Fruit fly (Drosophila melanogaster) Kc167 (cell line): ENCODE results near the gene CG8010.

ENCODE experiments used
- Myc ChIP-seq: fragments of >200 bp; optimal IDR thresholded peaks from 2 replicates; lab custom pipeline; 2017; ENCODE audit warnings: missing external identifiers
- Sin3A ChIP-seq: fragments of >200 bp; optimal IDR thresholded peaks from 2 replicates; lab custom pipeline; 2018; ENCODE audit warnings: missing external identifiers
- h ChIP-seq: fragments of >200 bp; optimal IDR thresholded peaks from 3 replicates; lab custom pipeline; 2018; ENCODE audit warnings: missing external identifiers
- insv ChIP-seq: fragments of >200 bp; optimal IDR thresholded peaks from 3 replicates; lab custom pipeline; 2018; ENCODE audit warnings: missing external identifiers
- psq ChIP-seq: fragments of >200 bp; optimal IDR thresholded peaks from 2 replicates; lab custom pipeline; 2017; ENCODE audit warnings: missing external identifiers
- ttk ChIP-seq: sonication (Bioruptor generic); optimal IDR thresholded peaks from 2 replicates; lab custom pipeline; 2017; ENCODE audit warnings: missing external identifiers

The CG8010 gene

dm6 chrX:19268484-19269068 is at the start of gene CG8010:
Gene CG8010, minus strand, starts transcription at chrX:19268896.
- no peak for TF ChIP-seq insv (lab: Kevin White, UChicago)
- TF ChIP-seq ttk (lab: Kevin White, UChicago), result no peak
- TF ChIP-seq h (lab: Kevin White, UChicago), result no peak
- TF ChIP-seq Sin3A (lab: Kevin White, UChicago), result no peak
- no peak for TF ChIP-seq psq
- TF ChIP-seq Myc (lab: Kevin White, UChicago), result no peak

- TF ChIP-seq insv (lab: Kevin White, UChicago) (no peak), ttk (lab: Kevin White, UChicago) (no peak), psq (no peak), Sin3A (lab: Kevin White, UChicago) (no peak), Myc (lab: Kevin White, UChicago) (no peak), h (lab: Kevin White, UChicago) (no peak)
These were observed 48.5 kb upstream of the CG8010 start for dm6 chrX:19317058-19317767.

dm6 chrX:19316583-19316982 is 47.9 kb upstream of the CG8010 start:
- TF ChIP-seq Sin3A (lab: Kevin White, UChicago), result no peak
- TF ChIP-seq h (lab: Kevin White, UChicago), result no peak
- no peak for TF ChIP-seq insv (lab: Kevin White, UChicago)
- TF ChIP-seq psq, result no peak
- no peak for TF ChIP-seq ttk (lab: Kevin White, UChicago)
- no peak for TF ChIP-seq Myc (lab: Kevin White, UChicago)

- TF ChIP-seq insv (lab: Kevin White, UChicago), result no peak
- TF ChIP-seq Sin3A (lab: Kevin White, UChicago), result no peak
- TF ChIP-seq h (lab: Kevin White, UChicago), result no peak
- no peak for TF ChIP-seq psq
- no peak for TF ChIP-seq Myc (lab: Kevin White, UChicago)
- TF ChIP-seq ttk (lab: Kevin White, UChicago), result no peak
These were observed 46.9 kb upstream of the CG8010 start for dm6 chrX:19315421-19316260.

- TF ChIP-seq insv (lab: Kevin White, UChicago), result no peak
- no peak for TF ChIP-seq psq
- no peak for TF ChIP-seq ttk (lab: Kevin White, UChicago)
- TF ChIP-seq Myc (lab: Kevin White, UChicago), result no peak
- TF ChIP-seq h (lab: Kevin White, UChicago), result no peak
- TF ChIP-seq Sin3A (lab: Kevin White, UChicago), result no peak
These were observed 45.8 kb upstream of the CG8010 start for dm6 chrX:19314283-19315178.

- no peak for TF ChIP-seq h (lab: Kevin White, UChicago)
- no peak for TF ChIP-seq insv (lab: Kevin White, UChicago)
- no peak for TF ChIP-seq ttk (lab: Kevin White, UChicago)
- TF ChIP-seq psq, result no peak
- no peak for TF ChIP-seq Myc (lab: Kevin White, UChicago)
- TF ChIP-seq Sin3A (lab: Kevin White, UChicago), result no peak
These were observed 41.0 kb upstream of the CG8010 start for dm6 chrX:19309648-19310047.

dm6 chrX:19307810-19308456 is 39.2 kb upstream of the CG8010 start, which contains the start of gene CG8051:
Gene CG8051, minus strand, starts transcription at chrX:19307925.
- TF ChIP-seq psq, result no peak
- TF ChIP-seq Sin3A (lab: Kevin White, UChicago), result no peak
- no peak for TF ChIP-seq h (lab: Kevin White, UChicago)
- no peak for TF ChIP-seq Myc (lab: Kevin White, UChicago)
- TF ChIP-seq ttk (lab: Kevin White, UChicago), result no peak
- TF ChIP-seq insv (lab: Kevin White, UChicago), result no peak

- TF ChIP-seq insv (lab: Kevin White, UChicago) (no peak), h (lab: Kevin White, UChicago) (no peak), psq (no peak), ttk (lab: Kevin White, UChicago) (no peak), Sin3A (lab: Kevin White, UChicago) (no peak), Myc (lab: Kevin White, UChicago) (no peak)
These were observed 37.8 kb upstream of the CG8010 start for dm6 chrX:19306531-19306930.

dm6 chrX:19305172-19305571 is 36.5 kb upstream of the CG8010 start:
- TF ChIP-seq ttk (lab: Kevin White, UChicago) (no peak), Sin3A (lab: Kevin White, UChicago) (no peak), Myc (lab: Kevin White, UChicago) (no peak), insv (lab: Kevin White, UChicago) (no peak), h (lab: Kevin White, UChicago) (no peak), psq (no peak)

- TF ChIP-seq insv (lab: Kevin White, UChicago) (no peak), Sin3A (lab: Kevin White, UChicago) (no peak), h (lab: Kevin White, UChicago) (no peak), ttk (lab: Kevin White, UChicago) (no peak), Myc (lab: Kevin White, UChicago) (no peak), psq (no peak)
These were observed 30.7 kb upstream of the CG8010 start for dm6 chrX:19299367-19299766.
